Worm (Caenorhabditis elegans) whole organism, midembryonic: ENCODE measurements around the gene dnj-5.

Experiments used
- T22C8.4 ChIP-seq: fragments of 200-800 bp; sonication (Bioruptor generic); IDR thresholded peaks from 2 replicates; pipeline ENCODE4 v1.3.6; 2022; ENCODE audit warnings: missing genetic modification characterization, missing compliant biosample characterization
- cog-1 ChIP-seq: sonication (generic microtip); optimal IDR thresholded peaks from 2 replicates; lab custom pipeline; 2016; ENCODE audit warnings: missing genetic modification characterization, missing compliant biosample characterization
- flt-1 ChIP-seq: fragments of 200-800 bp; sonication (Bioruptor generic); IDR thresholded peaks from 2 replicates; pipeline ENCODE4 v1.3.6; 2022; ENCODE audit warnings: missing genetic modification characterization, missing compliant biosample characterization
- med-1 ChIP-seq: sonication (generic microtip); optimal IDR thresholded peaks from 2 replicates; lab custom pipeline; 2017; ENCODE audit warnings: missing genetic modification characterization, mild to moderate bottlenecking, missing compliant biosample characterization, antibody characterized with exemption, missing genetic modification reagents; ENCODE audit not compliant: insufficient read depth
- tab-1 ChIP-seq: fragments of 200-800 bp; sonication (Bioruptor generic); IDR thresholded peaks from 2 replicates; pipeline ENCODE4 v1.3.6; 2022; ENCODE audit warnings: missing genetic modification characterization, missing compliant biosample characterization

DNA sequence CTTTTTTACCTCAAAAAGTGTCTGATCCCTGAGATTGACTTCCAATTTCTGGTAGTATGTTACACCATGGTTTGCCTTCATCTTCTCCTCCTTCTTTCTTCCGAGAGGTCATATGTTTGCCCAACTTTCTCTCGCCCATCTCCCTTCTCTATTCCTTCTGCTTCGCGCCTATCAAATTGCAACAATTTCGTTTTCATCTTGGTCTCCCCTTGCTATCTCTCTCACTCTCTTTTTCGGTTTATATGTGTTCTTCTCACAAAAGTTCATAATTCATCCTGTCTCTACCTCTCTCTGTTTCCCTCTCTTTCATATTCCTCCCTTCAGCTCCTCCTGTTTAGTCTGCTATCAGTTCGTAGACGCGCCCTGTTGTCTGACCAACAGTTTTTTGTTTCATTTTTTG is 31.4 kb downstream of the dnj-5 start:
- TF ChIP-seq flt-1 = no peak
- no peak for TF ChIP-seq T22C8.4 (GFP tag; lab: Robert Waterston, UW)
- no peak for TF ChIP-seq med-1 (GFP tag; lab: Kevin White, UChicago)
- TF ChIP-seq tab-1 = no peak
- no peak for TF ChIP-seq cog-1 (tag; lab: Kevin White, UChicago)
